Worm (Caenorhabditis elegans) whole organism, L4/young adult: Measurements from ENCODE around the gene cnc-5.

ENCODE experiments used
- W03F9.2 ChIP-seq: fragments of 150-350 bp; optimal IDR thresholded peaks from 2 replicates; lab custom pipeline; 2014; ENCODE audit warnings: missing biosample characterization, missing genetic modification characterization
- dao-5 ChIP-seq: sonication (generic microtip); optimal IDR thresholded peaks from 2 replicates; lab custom pipeline; 2016; ENCODE audit warnings: missing genotype, missing genetic modification characterization, moderate library complexity, missing compliant biosample characterization
- him-1 ChIP-seq: sonication (generic microtip); optimal IDR thresholded peaks from 2 replicates; lab custom pipeline; 2016; ENCODE audit warnings: missing genotype, missing genetic modification reagents, missing genetic modification characterization, missing compliant biosample characterization

ce11 chrV:1454762-1455161, 9.6 kb downstream of the cnc-5 start, which contains the start of gene chil-14:
- TF ChIP-seq W03F9.2 (tag; lab: Kevin White, UChicago), result no peak
- no peak for TF ChIP-seq him-1
- no peak for TF ChIP-seq dao-5
